Worm (Caenorhabditis elegans): ENCODE results near the gene C18A11.3.
A peak's percentile ranks its signal among the peaks of the same experiment; 100 is the strongest.

Gene C18A11.3

ce11 chrX:8067268-8067667, 6.3 kb downstream of the C18A11.3 start, which contains the start of gene C18A11.2:
Gene C18A11.2 (plus strand): TSS chrX:8067568.
- TF ChIP-seq nfya-2 (GFP tag; IDR thresholded peaks at IDR 0.05) = no peak
- TF ChIP-seq nhr-90 (tag; optimal IDR thresholded peaks at IDR 0.05) = no peak
- no peak for TF ChIP-seq snpc-3.4 (tag; optimal IDR thresholded peaks at IDR 0.05)
- no peak for TF ChIP-seq pha-4 (tag; optimal IDR thresholded peaks at IDR 0.05)
- no peak for TF ChIP-seq aptf-3 (GFP tag; IDR thresholded peaks at IDR 0.05)
- TF ChIP-seq lsl-1 (GFP tag; optimal IDR thresholded peaks at IDR 0.05) = no peak
- TF ChIP-seq dpl-1 (GFP tag; optimal IDR thresholded peaks at IDR 0.05) = no peak
- no peak for TF ChIP-seq hmg-20 (GFP tag; IDR thresholded peaks at IDR 0.05)

ce11 chrX:8069293-8069692, 8.4 kb downstream of the C18A11.3 start, which contains the start of gene C18A11.1:
Gene C18A11.1 (plus strand): TSS chrX:8069328.
- TF ChIP-seq cebp-1 (GFP tag; IDR thresholded peaks at IDR 0.05) = peak; percentile 97
- peak; percentile 98 for TF ChIP-seq cebp-1 (tag; optimal IDR thresholded peaks at IDR 0.05)
- TF ChIP-seq nhr-80 (tag; optimal IDR thresholded peaks at IDR 0.05) = peak; percentile 82
- TF ChIP-seq lag-1 (GFP tag; IDR thresholded peaks at IDR 0.05) = no peak
- peak; percentile 36 for TF ChIP-seq attf-5 (GFP tag; optimal IDR thresholded peaks at IDR 0.05)
- TF ChIP-seq ztf-22 (GFP tag; optimal IDR thresholded peaks at IDR 0.05) = peak; percentile 37
- peak; percentile 90 for TF ChIP-seq pha-4 (tag; optimal IDR thresholded peaks at IDR 0.05)
- no peak for TF ChIP-seq ceh-40 (GFP tag; IDR thresholded peaks at IDR 0.05)

DNA sequence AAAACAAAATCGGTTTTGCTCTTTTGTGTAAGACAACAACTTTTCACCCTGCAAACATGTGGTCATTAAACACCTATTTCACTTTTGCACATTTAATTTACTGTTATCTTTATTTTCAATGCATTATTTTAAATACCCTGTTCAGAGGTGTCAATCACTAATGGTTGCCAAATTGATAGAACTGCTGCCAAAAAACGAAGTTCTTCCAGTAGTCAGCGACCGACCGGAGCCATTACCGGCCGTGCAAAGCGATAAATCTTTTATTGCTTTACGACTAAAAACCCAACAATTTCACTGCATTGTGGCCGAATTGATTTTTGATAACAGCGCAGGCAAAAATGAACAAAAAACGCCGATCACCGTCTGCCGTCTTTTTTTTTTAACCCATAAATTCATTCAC, 13.6 kb downstream of the C18A11.3 start:
- TF ChIP-seq ztf-25 (GFP tag; IDR thresholded peaks at IDR 0.05) = no peak
- no peak for TF ChIP-seq repo-1 (tag; optimal IDR thresholded peaks at IDR 0.05)
- no peak for TF ChIP-seq bed-2 (GFP tag; IDR thresholded peaks at IDR 0.05)
- TF ChIP-seq Y53F4B.3 (GFP tag; IDR thresholded peaks at IDR 0.05) = no peak
- TF ChIP-seq athp-1 (tag; optimal IDR thresholded peaks at IDR 0.05) = no peak
- no peak for TF ChIP-seq rec-8 (tag; optimal IDR thresholded peaks at IDR 0.05)
- peak; percentile 80 for TF ChIP-seq nhr-80 (tag; optimal IDR thresholded peaks at IDR 0.05)

ce11 chrX:8077748-8078147, 16.8 kb downstream of the C18A11.3 start, which contains the start of gene C46F2.1:
Gene C46F2.1 (plus strand): TSS chrX:8078048.
- TF ChIP-seq let-607 (tag; optimal IDR thresholded peaks at IDR 0.05) (no peak), bed-1 (GFP tag; IDR thresholded peaks at IDR 0.05) (no peak), ceh-58 (GFP tag; IDR thresholded peaks at IDR 0.05) (no peak), repo-1 (tag; optimal IDR thresholded peaks at IDR 0.05) (no peak), D2030.7 (GFP tag; IDR thresholded peaks at IDR 0.05) (no peak)

ce11 chrX:8078374-8078773, 17.5 kb downstream of the C18A11.3 start:
- TF ChIP-seq K11D2.4 (GFP tag; IDR thresholded peaks at IDR 0.05) (no peak), nhr-80 (tag; optimal IDR thresholded peaks at IDR 0.05) (peak; percentile 54), somi-1 (GFP tag; optimal IDR thresholded peaks at IDR 0.05) (no peak), lsy-27 (tag; optimal IDR thresholded peaks at IDR 0.05; ENCODE audit: borderline replicate concordance, insufficient read depth) (no peak), F52B5.7 (tag; optimal IDR thresholded peaks at IDR 0.05) (no peak), nfyb-1 (GFP tag; IDR thresholded peaks at IDR 0.05) (no peak)

- TF ChIP-seq fkh-3 (tag; optimal IDR thresholded peaks at IDR 0.05) (no peak), sptf-2 (GFP tag; optimal IDR thresholded peaks at IDR 0.05) (no peak), snpc-1.3 (tag; optimal IDR thresholded peaks at IDR 0.05; ENCODE audit: insufficient read depth) (no peak)
Measured at ce11 chrX:8078899-8079298, 18.0 kb downstream of the C18A11.3 start.
